Fruit fly (Drosophila melanogaster) whole organism, embryonic: ENCODE data around the gene Cks85A.
A peak's percentile ranks its signal among the peaks of the same experiment; 100 is the strongest.

Experiments used
- CG10543 ChIP-seq: fragments of 200-800 bp; sonication (Bioruptor generic); optimal IDR thresholded peaks from 3 replicates; lab custom pipeline; 2017; ENCODE audit warnings: missing biosample characterization, mild to moderate bottlenecking, missing genetic modification characterization, moderate library complexity
- CG11723 ChIP-seq: fragments of 200-800 bp; sonication (Bioruptor generic); optimal IDR thresholded peaks from 2 replicates; lab custom pipeline; 2017; ENCODE audit warnings: missing biosample characterization, mild to moderate bottlenecking, missing genetic modification characterization
- CG12219 ChIP-seq: fragments of 200-800 bp; sonication (Bioruptor generic); optimal IDR thresholded peaks from 3 replicates; lab custom pipeline; 2018; ENCODE audit warnings: missing biosample characterization, mild to moderate bottlenecking, missing genetic modification characterization
- CG12236 ChIP-seq: fragments of 200-800 bp; sonication (Bioruptor generic); optimal IDR thresholded peaks from 2 replicates; lab custom pipeline; 2016; ENCODE audit warnings: missing biosample characterization, missing genetic modification characterization
- CG12659 ChIP-seq: fragments of 200-800 bp; sonication (Bioruptor generic); optimal IDR thresholded peaks from 3 replicates; lab custom pipeline; 2017; ENCODE audit warnings: mild to moderate bottlenecking, missing biosample characterization, missing genetic modification reagents, missing genetic modification characterization
- CG14014 ChIP-seq: fragments of 200-800 bp; sonication (Bioruptor generic); IDR thresholded peaks from 2 replicates; pipeline ENCODE4 v1.3.6; 2022; ENCODE audit warnings: missing biosample characterization, missing genetic modification characterization
- CG14050 ChIP-seq: fragments of 200-800 bp; sonication (Bioruptor generic); IDR thresholded peaks from 3 replicates; pipeline ENCODE4 v1.3.6; 2022; ENCODE audit warnings: missing biosample characterization, missing genetic modification characterization
- CG14860 ChIP-seq: fragments of 200-800 bp; sonication (Bioruptor generic); IDR thresholded peaks from 3 replicates; pipeline ENCODE4 v1.3.6; 2022; ENCODE audit warnings: missing biosample characterization, missing genetic modification characterization; ENCODE audit not compliant: partially characterized antibody
- CG15011 ChIP-seq: fragments of 200-800 bp; sonication (Bioruptor generic); optimal IDR thresholded peaks from 3 replicates; lab custom pipeline; 2018; ENCODE audit warnings: missing biosample characterization, mild to moderate bottlenecking, missing genetic modification characterization
- CG15696 ChIP-seq: fragments of 200-800 bp; sonication (Bioruptor generic); optimal IDR thresholded peaks from 2 replicates; lab custom pipeline; 2019; ENCODE audit warnings: missing biosample characterization, mild to moderate bottlenecking, missing genetic modification characterization, moderate library complexity
- CG17912 ChIP-seq: fragments of 200-800 bp; sonication (Bioruptor generic); optimal IDR thresholded peaks from 2 replicates; lab custom pipeline; 2018; ENCODE audit warnings: missing biosample characterization, mild to moderate bottlenecking, missing genetic modification characterization
- CG1792 ChIP-seq: fragments of 200-800 bp; sonication (Bioruptor generic); optimal IDR thresholded peaks from 2 replicates; lab custom pipeline; 2016; ENCODE audit warnings: missing biosample characterization, missing genetic modification characterization
- CG18011 ChIP-seq: fragments of 200-800 bp; sonication (Bioruptor generic); optimal IDR thresholded peaks from 2 replicates; lab custom pipeline; 2017; ENCODE audit warnings: missing biosample characterization, missing genetic modification characterization, mild to moderate bottlenecking, moderate library complexity, missing genotype
- CG18262 ChIP-seq: fragments of 200-800 bp; optimal IDR thresholded peaks from 3 replicates; lab custom pipeline; 2019; ENCODE audit warnings: missing biosample characterization, mild to moderate bottlenecking, missing genetic modification characterization, moderate library complexity
- CG2116 ChIP-seq: fragments of 200-800 bp; sonication (Bioruptor generic); optimal IDR thresholded peaks from 3 replicates; lab custom pipeline; 2018; ENCODE audit warnings: missing biosample characterization, mild to moderate bottlenecking, missing genetic modification characterization
- CG31388 ChIP-seq: fragments of 200-800 bp; sonication (Bioruptor generic); optimal IDR thresholded peaks from 2 replicates; lab custom pipeline; 2016; ENCODE audit warnings: missing biosample characterization, missing genetic modification characterization
- CG32772 ChIP-seq: fragments of 200-800 bp; sonication (Bioruptor generic); IDR thresholded peaks from 2 replicates; pipeline ENCODE4 v1.3.6; 2022; ENCODE audit warnings: missing biosample characterization, missing genetic modification characterization
- CG33213 ChIP-seq: fragments of 200-800 bp; sonication (Bioruptor generic); optimal IDR thresholded peaks from 3 replicates; lab custom pipeline; 2016; ENCODE audit warnings: missing biosample characterization, missing genetic modification characterization
- CG8765 ChIP-seq: fragments of 200-800 bp; sonication (Bioruptor generic); IDR thresholded peaks from 2 replicates; pipeline ENCODE4 v1.3.6; 2022; ENCODE audit warnings: missing biosample characterization, missing genetic modification characterization
- CG9727 ChIP-seq: fragments of 200-800 bp; sonication (Bioruptor generic); optimal IDR thresholded peaks from 3 replicates; lab custom pipeline; 2017; ENCODE audit warnings: missing biosample characterization, mild to moderate bottlenecking, missing genetic modification characterization
- Dp ChIP-seq: fragments of 200-800 bp; sonication (Bioruptor generic); optimal IDR thresholded peaks from 2 replicates; lab custom pipeline; 2018; ENCODE audit warnings: missing biosample characterization, mild to moderate bottlenecking, missing genetic modification characterization, moderate library complexity
- Gug ChIP-seq: fragments of 200-800 bp; sonication (Bioruptor generic); IDR thresholded peaks from 4 replicates; pipeline ENCODE4 v1.3.6; 2022; ENCODE audit warnings: missing biosample characterization, missing genetic modification characterization
- HLH3B ChIP-seq: fragments of 200-800 bp; sonication (Bioruptor generic); IDR thresholded peaks from 2 replicates; pipeline ENCODE4 v1.3.6; 2022; ENCODE audit warnings: missing biosample characterization, missing genetic modification characterization
- HmgZ ChIP-seq: fragments of 200-800 bp; sonication (Bioruptor generic); optimal IDR thresholded peaks from 2 replicates; lab custom pipeline; 2018; ENCODE audit warnings: missing biosample characterization, mild to moderate bottlenecking, missing genetic modification characterization
- Hr51 ChIP-seq, 2 experiments: fragments of 200-800 bp; sonication (Bioruptor generic); optimal IDR thresholded peaks; 2 replicates in 1 of 2; 3 replicates in 1 of 2; lab custom pipeline; 2016 to 2018; ENCODE audit warnings: missing biosample characterization in 2 of 2, missing genetic modification characterization in 2 of 2, mild to moderate bottlenecking in 1 of 2, moderate library complexity in 1 of 2
- Hsf ChIP-seq: fragments of 200-800 bp; sonication (Bioruptor generic); optimal IDR thresholded peaks from 3 replicates; lab custom pipeline; 2016; ENCODE audit warnings: missing biosample characterization, missing genetic modification characterization
- Meics ChIP-seq: fragments of 200-800 bp; sonication (Bioruptor generic); optimal IDR thresholded peaks from 2 replicates; lab custom pipeline; 2017; ENCODE audit warnings: missing biosample characterization, mild to moderate bottlenecking, missing genetic modification characterization
- Mrtf ChIP-seq: fragments of 200-800 bp; sonication (Bioruptor generic); IDR thresholded peaks from 3 replicates; pipeline ENCODE4 v1.3.6; 2022; ENCODE audit warnings: missing biosample characterization, missing genetic modification characterization
- Nf-YB ChIP-seq: fragments of 200-800 bp; sonication (Bioruptor generic); optimal IDR thresholded peaks from 3 replicates; lab custom pipeline; 2019; ENCODE audit warnings: missing biosample characterization, mild to moderate bottlenecking, missing genetic modification characterization, moderate library complexity
- Pdp1 ChIP-seq, 2 experiments: fragments of 200-800 bp; sonication (Bioruptor generic); optimal IDR thresholded peaks; 3 replicates each; lab custom pipeline; 2016; ENCODE audit warnings: missing biosample characterization in 2 of 2, missing genetic modification characterization in 2 of 2, mild to moderate bottlenecking in 1 of 2, moderate library complexity in 1 of 2
- Side ChIP-seq: fragments of 200-800 bp; sonication (Bioruptor generic); optimal IDR thresholded peaks from 2 replicates; lab custom pipeline; 2016; ENCODE audit warnings: missing biosample characterization, missing genetic modification characterization
- Six4 ChIP-seq: fragments of 200-800 bp; sonication (Bioruptor generic); optimal IDR thresholded peaks from 2 replicates; lab custom pipeline; 2016; ENCODE audit warnings: missing biosample characterization, missing genetic modification characterization
- Sox100B ChIP-seq: fragments of 200-800 bp; sonication (Bioruptor generic); optimal IDR thresholded peaks from 3 replicates; lab custom pipeline; 2018; ENCODE audit warnings: missing biosample characterization, mild to moderate bottlenecking, missing genetic modification characterization
- Taf1 ChIP-seq: fragments of 200-800 bp; sonication (Bioruptor generic); IDR thresholded peaks from 2 replicates; pipeline ENCODE4 v1.3.6; 2022; ENCODE audit warnings: missing biosample characterization, missing genetic modification characterization
- al ChIP-seq: fragments of 200-800 bp; sonication (Bioruptor generic); IDR thresholded peaks from 2 replicates; pipeline ENCODE4 v1.3.6; 2022; ENCODE audit warnings: missing biosample characterization, missing genetic modification characterization
- bab2 ChIP-seq: fragments of 200-800 bp; sonication (Bioruptor generic); optimal IDR thresholded peaks from 2 replicates; lab custom pipeline; 2016; ENCODE audit warnings: missing biosample characterization, missing genetic modification characterization
- eyg ChIP-seq: fragments of 200-800 bp; sonication (Bioruptor generic); optimal IDR thresholded peaks from 3 replicates; lab custom pipeline; 2016; ENCODE audit warnings: missing biosample characterization, missing genetic modification characterization
- fd64A ChIP-seq: fragments of 200-800 bp; sonication (Bioruptor generic); optimal IDR thresholded peaks from 3 replicates; lab custom pipeline; 2018; ENCODE audit warnings: missing biosample characterization, mild to moderate bottlenecking, missing genetic modification characterization
- fd96Cb ChIP-seq: fragments of 200-800 bp; sonication (Bioruptor generic); optimal IDR thresholded peaks from 2 replicates; lab custom pipeline; 2018; ENCODE audit warnings: missing biosample characterization, mild to moderate bottlenecking, missing genetic modification characterization, moderate library complexity
- fu2 ChIP-seq: fragments of 200-800 bp; sonication (Bioruptor generic); optimal IDR thresholded peaks from 2 replicates; lab custom pipeline; 2016; ENCODE audit warnings: missing biosample characterization, missing genetic modification characterization
- grau ChIP-seq: fragments of 200-800 bp; optimal IDR thresholded peaks from 3 replicates; lab custom pipeline; 2019; ENCODE audit warnings: missing biosample characterization, mild to moderate bottlenecking, missing genetic modification characterization, moderate library complexity
- grn ChIP-seq: fragments of 200-800 bp; sonication (Bioruptor generic); optimal IDR thresholded peaks from 3 replicates; lab custom pipeline; 2017; ENCODE audit warnings: missing biosample characterization, missing genetic modification characterization
- gro ChIP-seq: fragments of 200-800 bp; sonication (Bioruptor generic); optimal IDR thresholded peaks from 2 replicates; lab custom pipeline; 2016; ENCODE audit warnings: missing biosample characterization, missing genetic modification characterization
- lov ChIP-seq, 2 experiments: fragments of 200-800 bp in 1 of 2; fragments of >200 bp in 1 of 2; sonication (Bioruptor generic) in 1 of 2; IDR thresholded peaks in 1 of 2; optimal IDR thresholded peaks in 1 of 2; 2 replicates in 1 of 2; 3 replicates in 1 of 2; pipeline versions ENCODE4 v1.3.6 to Lab custom; 2017 to 2022; ENCODE audit warnings: missing biosample characterization in 1 of 2, missing genetic modification characterization in 1 of 2
- nmo ChIP-seq: fragments of 200-800 bp; sonication (Bioruptor generic); optimal IDR thresholded peaks from 2 replicates; lab custom pipeline; 2018; ENCODE audit warnings: missing biosample characterization, mild to moderate bottlenecking, missing genetic modification characterization, moderate library complexity
- pita ChIP-seq: fragments of 200-800 bp; sonication (Bioruptor generic); optimal IDR thresholded peaks from 2 replicates; lab custom pipeline; 2017; ENCODE audit warnings: missing biosample characterization, mild to moderate bottlenecking, missing genetic modification characterization
- rib ChIP-seq: fragments of 200-800 bp; sonication (Bioruptor generic); IDR thresholded peaks from 2 replicates; pipeline ENCODE4 v1.3.6; 2022; ENCODE audit warnings: missing biosample characterization, missing genetic modification characterization
- zen2 ChIP-seq: fragments of 200-800 bp; sonication (Bioruptor generic); IDR thresholded peaks from 3 replicates; pipeline ENCODE4 v1.3.6; 2022; ENCODE audit warnings: missing biosample characterization, missing genetic modification characterization; ENCODE audit not compliant: partially characterized antibody

The Cks85A gene

DNA sequence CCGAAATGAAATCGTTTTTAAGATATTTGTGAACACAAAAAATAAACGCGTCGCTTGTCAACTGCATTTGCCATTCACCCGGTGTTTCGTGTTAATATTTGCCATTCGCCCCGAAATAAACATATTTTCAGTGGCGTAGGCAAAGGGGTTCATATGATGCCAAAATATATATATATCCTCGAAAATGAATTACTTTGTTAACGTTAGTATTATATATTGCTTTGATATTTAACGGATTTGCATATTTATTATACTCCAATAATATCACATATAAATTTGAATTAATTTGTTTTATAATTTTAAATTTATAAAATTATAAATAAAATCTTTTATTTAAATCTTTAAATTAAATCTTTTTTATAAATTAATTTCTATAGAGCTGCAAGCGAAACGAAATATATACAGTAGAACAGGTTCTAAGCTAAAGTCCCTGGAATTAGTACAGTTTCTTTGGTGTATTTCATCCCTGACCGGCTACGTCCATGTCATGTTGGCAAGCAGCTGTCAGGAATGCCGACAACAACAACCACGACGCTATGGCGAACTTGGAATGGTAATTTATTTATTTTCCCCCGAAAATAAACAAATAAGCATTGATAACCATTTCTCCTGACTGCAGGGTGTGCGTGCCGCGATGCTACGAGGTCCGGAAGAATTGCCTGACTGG, 13.5 kb upstream of the Cks85A start, which contains the start of the genes M1BP and CG8202 (continued):
- TF ChIP-seq gro (GFP tag; lab: Kevin White, UChicago) (peak; percentile 17), CG18262 (tag; lab: Kevin White, UChicago) (peak; percentile 97), CG8765 (GFP tag; lab: Robert Waterston, UW) (peak; percentile 53), Side (GFP tag; lab: Kevin White, UChicago) (peak; percentile 32), Gug (GFP tag; lab: Robert Waterston, UW) (peak; percentile 75), CG15011 (GFP tag; lab: Kevin White, UChicago) (no peak), Dp (GFP tag; lab: Kevin White, UChicago) (peak; percentile 2), fd96Cb (peak; percentile 90), Hsf (GFP tag; lab: Kevin White, UChicago) (peak; percentile 60), CG31388 (GFP tag; lab: Kevin White, UChicago) (peak; percentile 67), CG9727 (peak; percentile 96), CG1792 (peak; percentile 31), CG10543 (peak; percentile 96), HmgZ (tag; lab: Kevin White, UChicago) (peak; percentile 56), CG12659 (GFP tag; lab: Kevin White, UChicago) (peak; percentile 94), eyg (GFP tag; lab: Kevin White, UChicago) (no peak), Nf-YB (GFP tag; lab: Kevin White, UChicago) (peak; percentile 85), grau (tag; lab: Kevin White, UChicago) (peak; percentile 94), pita (GFP tag; lab: Kevin White, UChicago) (no peak), CG11723 (GFP tag; lab: Kevin White, UChicago) (peak; percentile 87), CG18011 (GFP tag; lab: Kevin White, UChicago) (peak; percentile 65), al (GFP tag; lab: Robert Waterston, UW) (peak; percentile 73), lov (optimal IDR thresholded peaks at IDR 0.05; lab: Kevin White, UChicago) (no peak), lov (GFP tag; IDR thresholded peaks at IDR 0.05; lab: Robert Waterston, UW) (no peak), CG17912 (GFP tag; lab: Kevin White, UChicago) (peak; percentile 68), Six4 (peak; percentile 86), Pdp1 (GFP tag; optimal IDR thresholded peaks at IDR 0.05; lab: Kevin White, UChicago) (peak; percentile 55 to 57), CG14014 (GFP tag; lab: Robert Waterston, UW) (peak; percentile 71), zen2 (GFP tag; lab: Robert Waterston, UW) (no peak), CG32772 (GFP tag; lab: Robert Waterston, UW) (0 out of 2 replicates have a peak, but pooled peaks have one; percentile 53), grn (no peak), CG15696 (tag; lab: Kevin White, UChicago) (peak; percentile 91), HLH3B (GFP tag; lab: Robert Waterston, UW) (peak; percentile 58), CG12236 (GFP tag; lab: Kevin White, UChicago) (no peak), CG14050 (GFP tag; lab: Robert Waterston, UW) (0 out of 3 replicates have a peak, but pooled peaks have one; percentile 50), Sox100B (peak; percentile 97), nmo (peak; percentile 96), CG14860 (GFP tag; lab: Robert Waterston, UW) (no peak), rib (GFP tag; lab: Robert Waterston, UW) (no peak), Meics (peak; percentile 94), CG12219 (GFP tag; lab: Kevin White, UChicago) (peak; percentile 53), CG33213 (GFP tag; lab: Kevin White, UChicago) (no peak), fd64A (peak; percentile 18), Taf1 (peak; percentile 8; the same call in 1 of the 2 replicates), bab2 (peak; percentile 55), CG2116 (GFP tag; lab: Kevin White, UChicago) (peak; percentile 73), fu2 (GFP tag; lab: Kevin White, UChicago) (peak; percentile 45), Hr51 (GFP tag; optimal IDR thresholded peaks at IDR 0.05; lab: Kevin White, UChicago) (peak; percentile 50 to 93), Mrtf (GFP tag; lab: Robert Waterston, UW) (peak; percentile 74; the same call in 2 of the 3 replicates)
